Worm (Caenorhabditis elegans) whole organism, mixed stage, embryonic: Measurements from ENCODE around the gene C50D2.1.

Experiments
- M03D4.4 ChIP-seq: sonication (generic microtip); optimal IDR thresholded peaks from 2 replicates; lab custom pipeline; 2017; ENCODE audit warnings: mild to moderate bottlenecking, missing genetic modification characterization, missing compliant biosample characterization
- bed-3 ChIP-seq: fragments of 200-800 bp; sonication (Bioruptor generic); optimal IDR thresholded peaks from 3 replicates; lab custom pipeline; 2018; ENCODE audit warnings: mild to moderate bottlenecking, missing genetic modification characterization, moderate library complexity, missing compliant biosample characterization
- blmp-1 ChIP-seq: fragments of 150-350 bp; optimal IDR thresholded peaks from 2 replicates; lab custom pipeline; 2014; ENCODE audit warnings: missing biosample characterization, missing genetic modification characterization
- ceh-39 ChIP-seq: fragments of 150-350 bp; optimal IDR thresholded peaks from 2 replicates; lab custom pipeline; 2014; ENCODE audit warnings: missing biosample characterization, missing genetic modification characterization
- ceh-43 ChIP-seq: fragments of 200-800 bp; sonication (Bioruptor generic); optimal IDR thresholded peaks from 2 replicates; lab custom pipeline; 2018; ENCODE audit warnings: mild to moderate bottlenecking, missing genetic modification characterization, moderate library complexity, missing compliant biosample characterization
- ceh-83 ChIP-seq: fragments of 200-800 bp; sonication (Bioruptor generic); optimal IDR thresholded peaks from 2 replicates; lab custom pipeline; 2018; ENCODE audit warnings: mild to moderate bottlenecking, missing genetic modification characterization, missing compliant biosample characterization
- ces-1 ChIP-seq: fragments of 150-350 bp; optimal IDR thresholded peaks from 2 replicates; lab custom pipeline; 2014; ENCODE audit warnings: missing biosample characterization, missing genetic modification reagents, missing genetic modification characterization
- cnd-1 ChIP-seq: fragments of 200-800 bp; sonication (Bioruptor generic); optimal IDR thresholded peaks from 2 replicates; lab custom pipeline; 2018; ENCODE audit warnings: mild to moderate bottlenecking, missing genetic modification characterization, missing compliant biosample characterization
- drap-1 ChIP-seq: fragments of 200-800 bp; sonication (Bioruptor generic); optimal IDR thresholded peaks from 3 replicates; lab custom pipeline; 2018; ENCODE audit warnings: mild to moderate bottlenecking, missing genetic modification characterization, missing compliant biosample characterization
- elt-1 ChIP-seq: sonication (generic microtip); optimal IDR thresholded peaks from 2 replicates; lab custom pipeline; 2017; ENCODE audit warnings: missing genetic modification characterization, mild to moderate bottlenecking, missing compliant biosample characterization, antibody characterized with exemption, moderate library complexity, borderline replicate concordance; ENCODE audit not compliant: insufficient read depth
- elt-3 ChIP-seq: fragments of 150-350 bp; optimal IDR thresholded peaks from 2 replicates; lab custom pipeline; 2014; ENCODE audit warnings: missing biosample characterization, missing genetic modification characterization
- flh-1 ChIP-seq: fragments of 200-800 bp; sonication (Bioruptor generic); optimal IDR thresholded peaks from 2 replicates; lab custom pipeline; 2018; ENCODE audit warnings: mild to moderate bottlenecking, missing genetic modification characterization, moderate library complexity, missing compliant biosample characterization
- ham-2 ChIP-seq: fragments of 200-800 bp; sonication (Bioruptor generic); optimal IDR thresholded peaks from 2 replicates; lab custom pipeline; 2018; ENCODE audit warnings: mild to moderate bottlenecking, missing genetic modification characterization, missing compliant biosample characterization
- hlh-1 ChIP-seq: fragments of 150-350 bp; optimal IDR thresholded peaks from 2 replicates; lab custom pipeline; 2014; ENCODE audit warnings: missing biosample characterization, missing genetic modification reagents, missing genetic modification characterization
- lin-13 ChIP-seq: fragments of 150-350 bp; optimal IDR thresholded peaks from 2 replicates; lab custom pipeline; 2014; ENCODE audit warnings: missing biosample characterization, missing genetic modification characterization
- lin-32 ChIP-seq: fragments of 200-800 bp; sonication (Bioruptor generic); optimal IDR thresholded peaks from 2 replicates; lab custom pipeline; 2018; ENCODE audit warnings: mild to moderate bottlenecking, missing genetic modification characterization, missing compliant biosample characterization
- lsy-2 ChIP-seq: fragments of 150-350 bp; optimal IDR thresholded peaks from 2 replicates; lab custom pipeline; 2014; ENCODE audit warnings: missing biosample characterization, missing genetic modification characterization
- mab-5 ChIP-seq: fragments of 150-350 bp; optimal IDR thresholded peaks from 2 replicates; lab custom pipeline; 2014; ENCODE audit warnings: missing biosample characterization, missing genetic modification characterization
- mep-1 ChIP-seq: fragments of 150-350 bp; optimal IDR thresholded peaks from 2 replicates; lab custom pipeline; 2017; ENCODE audit warnings: missing biosample characterization, missing genetic modification reagents, missing genetic modification characterization, inconsistent platforms
- mls-2 ChIP-seq: sonication (generic microtip); optimal IDR thresholded peaks from 2 replicates; lab custom pipeline; 2016; ENCODE audit warnings: mild to moderate bottlenecking, missing genetic modification characterization, moderate library complexity, missing compliant biosample characterization
- nhr-12 ChIP-seq: fragments of 150-350 bp; optimal IDR thresholded peaks from 2 replicates; lab custom pipeline; 2014; ENCODE audit warnings: missing biosample characterization, missing genetic modification characterization
- nhr-2 ChIP-seq: fragments of 150-350 bp; optimal IDR thresholded peaks from 2 replicates; lab custom pipeline; 2014; ENCODE audit warnings: missing biosample characterization, missing genetic modification characterization
- nhr-237 ChIP-seq: fragments of 150-350 bp; optimal IDR thresholded peaks from 2 replicates; lab custom pipeline; 2014; ENCODE audit warnings: missing biosample characterization, missing genetic modification characterization
- nhr-28 ChIP-seq: fragments of 150-350 bp; optimal IDR thresholded peaks from 2 replicates; lab custom pipeline; 2014; ENCODE audit warnings: missing biosample characterization, missing genetic modification characterization
- nhr-76 ChIP-seq: sonication (generic microtip); optimal IDR thresholded peaks from 2 replicates; lab custom pipeline; 2017; ENCODE audit warnings: missing biosample characterization, missing genetic modification characterization
- pha-4 ChIP-seq: fragments of 150-350 bp; optimal IDR thresholded peaks from 2 replicates; lab custom pipeline; 2018; ENCODE audit warnings: missing biosample characterization, missing genetic modification reagents, missing genetic modification characterization
- sem-2 ChIP-seq: fragments of 200-800 bp; sonication (Bioruptor generic); optimal IDR thresholded peaks from 2 replicates; lab custom pipeline; 2018; ENCODE audit warnings: mild to moderate bottlenecking, missing genetic modification characterization, missing compliant biosample characterization
- snpc-4 ChIP-seq: fragments of 150-350 bp; optimal IDR thresholded peaks from 2 replicates; lab custom pipeline; 2014; ENCODE audit warnings: missing biosample characterization, missing genetic modification characterization
- sptf-1 ChIP-seq: sonication (generic microtip); optimal IDR thresholded peaks from 2 replicates; lab custom pipeline; 2017; ENCODE audit warnings: mild to moderate bottlenecking, missing genetic modification characterization, moderate library complexity, missing compliant biosample characterization
- tbx-8 ChIP-seq: fragments of 200-800 bp; sonication (Bioruptor generic); optimal IDR thresholded peaks from 2 replicates; lab custom pipeline; 2018; ENCODE audit warnings: mild to moderate bottlenecking, missing genetic modification characterization, moderate library complexity, missing compliant biosample characterization
- unc-120 ChIP-seq: sonication (generic microtip); optimal IDR thresholded peaks from 2 replicates; lab custom pipeline; 2017; ENCODE audit warnings: missing genetic modification characterization, missing compliant biosample characterization; ENCODE audit not compliant: poor library complexity, severe bottlenecking
- unc-39 ChIP-seq: fragments of 150-350 bp; optimal IDR thresholded peaks from 2 replicates; lab custom pipeline; 2014; ENCODE audit warnings: missing biosample characterization, missing genetic modification characterization
- unc-62 ChIP-seq: fragments of 150-350 bp; optimal IDR thresholded peaks from 2 replicates; lab custom pipeline; 2014; ENCODE audit warnings: missing biosample characterization, missing genetic modification reagents, missing genetic modification characterization
- zip-8 ChIP-seq: fragments of 150-350 bp; optimal IDR thresholded peaks from 2 replicates; lab custom pipeline; 2014; ENCODE audit warnings: missing biosample characterization, missing genetic modification characterization
- ztf-11 ChIP-seq: fragments of 150-350 bp; optimal IDR thresholded peaks from 2 replicates; lab custom pipeline; 2014; ENCODE audit warnings: missing biosample characterization, missing genetic modification characterization

The C50D2.1 gene

DNA sequence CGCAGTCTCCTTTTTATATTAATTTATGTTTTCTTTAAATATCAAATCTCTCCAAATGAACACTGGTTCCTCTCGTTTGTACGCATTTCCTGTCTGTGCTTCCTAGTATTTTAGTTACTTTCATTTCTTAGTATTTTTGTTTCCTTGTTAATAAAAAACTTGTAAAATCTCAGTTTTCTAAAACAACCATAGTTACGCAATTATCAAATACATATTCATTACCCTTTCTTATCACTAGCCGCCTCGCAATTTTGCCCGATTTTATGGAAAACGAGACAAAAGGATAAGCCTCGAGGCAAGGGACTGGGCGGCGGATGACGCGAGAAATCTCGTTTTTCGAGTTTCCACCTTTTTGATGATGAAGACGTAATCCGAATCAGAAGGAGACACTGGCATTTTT, at the start of gene C50D2.1:
Gene C50D2.1 (plus strand): TSS at position 301 of the 400 bp plus-strand sequence.
- TF ChIP-seq elt-3 (tag; lab: Kevin White, UChicago) (no peak), ham-2 (no peak), unc-62 (GFP tag; lab: Kevin White, UChicago) (no peak)

DNA sequence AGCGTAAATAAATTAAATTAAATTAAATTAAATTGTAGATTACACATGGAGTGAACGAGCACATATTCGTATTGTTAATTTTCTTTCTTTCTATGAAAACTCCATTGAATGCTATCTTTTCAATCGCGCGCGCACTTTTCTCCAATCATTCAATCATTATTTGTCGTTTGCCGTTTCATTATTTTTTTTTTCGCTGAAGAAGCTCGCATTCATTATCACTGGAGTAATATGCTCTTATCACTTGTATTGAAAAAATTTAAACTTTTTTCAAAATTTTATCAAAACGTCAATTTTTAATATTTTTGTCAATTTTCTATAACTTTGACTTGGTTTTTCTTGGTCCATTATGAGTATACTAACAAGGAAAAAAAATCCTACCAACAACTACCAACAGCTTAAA, 45.9 kb upstream of the C50D2.1 start:
- TF ChIP-seq blmp-1 (tag; lab: Kevin White, UChicago) (no peak), M03D4.4 (tag; lab: Kevin White, UChicago) (no peak), lsy-2 (no peak), cnd-1 (tag; lab: Kevin White, UChicago) (no peak), ceh-83 (GFP tag; lab: Kevin White, UChicago) (no peak), ham-2 (no peak), mab-5 (tag; lab: Kevin White, UChicago) (no peak), sem-2 (GFP tag; lab: Kevin White, UChicago) (no peak), drap-1 (GFP tag; lab: Kevin White, UChicago) (no peak), tbx-8 (GFP tag; lab: Kevin White, UChicago) (no peak)

DNA sequence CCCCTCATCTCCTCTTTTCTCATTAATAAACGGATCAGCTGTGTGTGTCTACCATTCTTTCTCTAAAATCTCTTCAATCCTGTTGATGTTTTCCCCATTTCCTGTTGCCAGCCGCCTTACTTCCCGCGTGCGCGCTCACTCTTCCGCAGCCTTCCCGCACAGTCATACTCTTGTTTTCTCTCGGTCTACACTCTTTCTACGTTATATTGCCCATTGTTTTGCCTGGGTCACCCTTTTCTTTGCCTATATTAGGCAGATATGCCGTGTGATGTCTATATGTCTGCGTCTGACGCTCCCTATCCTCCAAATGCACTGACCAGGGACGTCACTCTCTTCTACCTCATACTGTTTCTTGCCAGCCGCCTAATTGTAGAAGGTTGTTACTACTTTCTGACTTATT, 45.0 kb upstream of the C50D2.1 start:
- TF ChIP-seq mab-5 (tag; lab: Kevin White, UChicago) (no peak), nhr-76 (tag; lab: Kevin White, UChicago) (no peak), mep-1 (tag; lab: Kevin White, UChicago) (peak; percentile 64), snpc-4 (tag; lab: Kevin White, UChicago) (no peak), cnd-1 (tag; lab: Kevin White, UChicago) (peak; percentile 65), unc-62 (GFP tag; lab: Kevin White, UChicago) (peak; percentile 20), flh-1 (GFP tag; lab: Kevin White, UChicago) (no peak), drap-1 (GFP tag; lab: Kevin White, UChicago) (peak; percentile 47), nhr-237 (tag; lab: Kevin White, UChicago) (peak; percentile 50), unc-39 (no peak), sptf-1 (peak; percentile 63), ztf-11 (peak; percentile 72), elt-3 (tag; lab: Kevin White, UChicago) (peak; percentile 60), ceh-39 (tag; lab: Kevin White, UChicago) (no peak), M03D4.4 (tag; lab: Kevin White, UChicago) (no peak), nhr-28 (no peak), lsy-2 (no peak), ceh-83 (GFP tag; lab: Kevin White, UChicago) (no peak), lin-32 (GFP tag; lab: Kevin White, UChicago) (no peak), sem-2 (GFP tag; lab: Kevin White, UChicago) (no peak), tbx-8 (GFP tag; lab: Kevin White, UChicago) (peak; percentile 9), elt-1 (tag; lab: Kevin White, UChicago) (no peak), nhr-2 (peak; percentile 75), ces-1 (GFP tag; lab: Kevin White, UChicago) (peak; percentile 16), blmp-1 (tag; lab: Kevin White, UChicago) (peak; percentile 38), ceh-43 (no peak), unc-120 (tag; lab: Kevin White, UChicago) (peak; percentile 78), mls-2 (tag; lab: Kevin White, UChicago) (peak; percentile 72), lin-13 (tag; lab: Kevin White, UChicago) (peak; percentile 17), pha-4 (tag; lab: Kevin White, UChicago) (peak; percentile 82), hlh-1 (peak; percentile 35), bed-3 (GFP tag; lab: Kevin White, UChicago) (no peak), ham-2 (peak; percentile 91), zip-8 (no peak), nhr-12 (no peak)

DNA sequence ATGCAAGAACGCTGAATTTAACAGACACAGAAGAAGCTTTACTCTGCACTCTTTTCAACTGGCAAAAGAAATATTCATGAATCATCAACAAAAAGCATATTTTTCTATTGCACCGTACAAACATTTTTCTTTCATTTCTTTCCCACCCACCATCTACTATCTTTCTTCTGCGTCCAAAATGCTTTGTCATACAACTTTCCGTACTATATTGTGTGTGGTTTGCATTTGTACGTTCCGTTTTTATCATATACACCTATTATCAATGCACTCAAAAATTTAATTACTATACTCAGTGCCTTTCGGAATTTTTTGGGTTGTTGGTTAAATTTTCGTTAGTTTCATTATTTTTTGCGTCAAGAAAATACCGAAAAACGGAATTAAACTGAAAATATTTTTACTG, 43.7 kb upstream of the C50D2.1 start:
- TF ChIP-seq hlh-1 (no peak), ham-2 (no peak), ces-1 (GFP tag; lab: Kevin White, UChicago) (no peak), flh-1 (GFP tag; lab: Kevin White, UChicago) (no peak), lin-13 (tag; lab: Kevin White, UChicago) (no peak)
